Worm (Caenorhabditis elegans) whole organism, L1 larva: ENCODE data around the gene clec-48.

Experiments used
- aly-2 ChIP-seq: fragments of 150-350 bp; optimal IDR thresholded peaks from 2 replicates; lab custom pipeline; 2014; ENCODE audit warnings: missing biosample characterization, missing genetic modification characterization
- ama-1 ChIP-seq: fragments of 150-350 bp; optimal IDR thresholded peaks from 2 replicates; lab custom pipeline; 2014
- efl-3 ChIP-seq: fragments of 200-800 bp; sonication (Bioruptor generic); optimal IDR thresholded peaks from 2 replicates; lab custom pipeline; 2018; ENCODE audit warnings: mild to moderate bottlenecking, missing genetic modification characterization, missing compliant biosample characterization
- fkh-4 ChIP-seq: sonication (generic microtip); optimal IDR thresholded peaks from 2 replicates; lab custom pipeline; 2016; ENCODE audit warnings: missing compliant biosample characterization, missing genetic modification characterization, borderline replicate concordance
- jun-1 ChIP-seq: fragments of 150-350 bp; optimal IDR thresholded peaks from 2 replicates; lab custom pipeline; 2014; ENCODE audit warnings: missing biosample characterization, missing genetic modification reagents, missing genetic modification characterization
- lsy-2 ChIP-seq, 2 experiments: fragments of 150-350 bp; optimal IDR thresholded peaks; 2 replicates each; lab custom pipeline; 2014; ENCODE audit warnings: missing biosample characterization in 2 of 2, missing genetic modification characterization in 2 of 2
- nhr-19 ChIP-seq: fragments of 200-800 bp; sonication (Bioruptor generic); conservative IDR thresholded peaks from 2 replicates; pipeline ENCODE4 v1.3.6; 2022; ENCODE audit warnings: missing genetic modification characterization, missing compliant biosample characterization
- nhr-237 ChIP-seq: fragments of 150-350 bp; optimal IDR thresholded peaks from 2 replicates; lab custom pipeline; 2014; ENCODE audit warnings: missing biosample characterization, missing genetic modification characterization
- nhr-76 ChIP-seq: sonication (generic microtip); optimal IDR thresholded peaks from 2 replicates; lab custom pipeline; 2017; ENCODE audit warnings: missing biosample characterization, missing genetic modification characterization
- nhr-85 ChIP-seq: sonication (generic microtip); peaks from one replicate; lab custom pipeline; 2016; ENCODE audit warnings: missing genetic modification characterization, inconsistent platforms, missing compliant biosample characterization
- nhr-90 ChIP-seq: sonication (generic microtip); optimal IDR thresholded peaks from 2 replicates; lab custom pipeline; 2016; ENCODE audit warnings: mild to moderate bottlenecking, missing genetic modification characterization, missing compliant biosample characterization; ENCODE audit not compliant: poor library complexity
- pqm-1 ChIP-seq: sonication (generic microtip); optimal IDR thresholded peaks from 3 replicates; lab custom pipeline; 2017; ENCODE audit warnings: missing biosample characterization, missing genetic modification characterization
- tlp-1 ChIP-seq: fragments of 150-350 bp; optimal IDR thresholded peaks from 2 replicates; lab custom pipeline; 2014; ENCODE audit warnings: missing biosample characterization, missing genetic modification characterization
- unc-86 ChIP-seq: sonication (generic microtip); optimal IDR thresholded peaks from 2 replicates; lab custom pipeline; 2016; ENCODE audit warnings: missing genetic modification characterization, missing compliant biosample characterization

- TF ChIP-seq ama-1 (no peak), aly-2 (tag; lab: Kevin White, UChicago) (no peak), lsy-2 (tag; optimal IDR thresholded peaks at IDR 0.05; lab: Kevin White, UChicago) (no peak), efl-3 (GFP tag; lab: Kevin White, UChicago) (no peak), nhr-76 (tag; lab: Kevin White, UChicago) (no peak), unc-86 (tag; lab: Kevin White, UChicago) (no peak), nhr-19 (no peak), nhr-90 (tag; lab: Kevin White, UChicago) (no peak), nhr-85 (tag; lab: Kevin White, UChicago) (no peak), tlp-1 (tag; lab: Kevin White, UChicago) (no peak), fkh-4 (tag; lab: Kevin White, UChicago) (no peak), pqm-1 (tag; lab: Kevin White, UChicago) (no peak), nhr-237 (tag; lab: Kevin White, UChicago) (no peak), jun-1 (no peak)
Measured at ce11 chrV:18189181-18189580, 31.4 kb downstream of the clec-48 start, which contains the start of gene clec-246.
